Worm (Caenorhabditis elegans) whole organism, young adult: ENCODE results near the gene sec-15.

Source experiments
- B0019.2 ChIP-seq: fragments of 200-800 bp; sonication (Bioruptor generic); conservative IDR thresholded peaks from 2 replicates; pipeline ENCODE4 v1.3.6; 2022; ENCODE audit warnings: missing genetic modification reagents, missing genetic modification characterization, missing compliant biosample characterization
- B0261.1 ChIP-seq: sonication (generic microtip); optimal IDR thresholded peaks from 2 replicates; lab custom pipeline; 2016; ENCODE audit warnings: mild to moderate bottlenecking, missing genetic modification characterization, moderate library complexity, missing compliant biosample characterization
- F23B12.7 ChIP-seq: sonication (generic microtip); optimal IDR thresholded peaks from 2 replicates; lab custom pipeline; 2017; ENCODE audit warnings: missing genetic modification characterization, mild to moderate bottlenecking, missing compliant biosample characterization, antibody characterized with exemption, moderate library complexity; ENCODE audit not compliant: insufficient read depth
- F37B4.10 ChIP-seq: fragments of 200-800 bp; sonication (Bioruptor generic); IDR thresholded peaks from 2 replicates; pipeline ENCODE4 v1.3.6; 2022; ENCODE audit warnings: missing genetic modification characterization, missing compliant biosample characterization
- F52B5.7 ChIP-seq: sonication (generic microtip); optimal IDR thresholded peaks from 2 replicates; lab custom pipeline; 2016; ENCODE audit warnings: mild to moderate bottlenecking, missing genetic modification characterization, missing compliant biosample characterization
- F55B11.4 ChIP-seq: sonication (generic microtip); optimal IDR thresholded peaks from 2 replicates; lab custom pipeline; 2016; ENCODE audit warnings: missing compliant biosample characterization, missing genetic modification characterization, borderline replicate concordance; ENCODE audit not compliant: insufficient read depth
- K12H6.12 ChIP-seq: fragments of 200-800 bp; sonication (Bioruptor generic); optimal IDR thresholded peaks from 2 replicates; lab custom pipeline; 2018; ENCODE audit warnings: mild to moderate bottlenecking, missing genetic modification characterization, missing compliant biosample characterization
- Y53G8AR.9 ChIP-seq: fragments of 200-800 bp; sonication (Bioruptor generic); conservative IDR thresholded peaks from 2 replicates; pipeline ENCODE4 v1.3.6; 2022; ENCODE audit warnings: missing genetic modification reagents, missing genetic modification characterization, missing compliant biosample characterization
- Y67H2A.10 ChIP-seq: fragments of 200-800 bp; sonication (Bioruptor generic); conservative IDR thresholded peaks from 2 replicates; pipeline ENCODE4 v1.3.6; 2022; ENCODE audit warnings: missing genetic modification reagents, missing genetic modification characterization, missing compliant biosample characterization
- ZK185.1 ChIP-seq: sonication (generic microtip); optimal IDR thresholded peaks from 2 replicates; lab custom pipeline; 2016; ENCODE audit warnings: mild to moderate bottlenecking, missing genetic modification characterization, missing compliant biosample characterization; ENCODE audit not compliant: poor library complexity, severe bottlenecking
- aptf-2 ChIP-seq: fragments of 200-800 bp; sonication (Bioruptor generic); conservative IDR thresholded peaks from 2 replicates; pipeline ENCODE4 v1.3.6; 2022; ENCODE audit warnings: missing genetic modification reagents, missing genetic modification characterization, missing compliant biosample characterization
- aptf-3 ChIP-seq: fragments of 200-800 bp; sonication (Bioruptor generic); IDR thresholded peaks from 2 replicates; pipeline ENCODE4 v1.3.6; 2022; ENCODE audit warnings: missing genetic modification characterization, missing compliant biosample characterization
- atf-7 ChIP-seq: sonication (generic microtip); optimal IDR thresholded peaks from 2 replicates; lab custom pipeline; 2017; ENCODE audit warnings: mild to moderate bottlenecking, missing genetic modification characterization, missing compliant biosample characterization
- athp-1 ChIP-seq: sonication (generic microtip); optimal IDR thresholded peaks from 2 replicates; lab custom pipeline; 2017; ENCODE audit warnings: mild to moderate bottlenecking, missing genetic modification characterization, missing compliant biosample characterization
- attf-3 ChIP-seq: fragments of 200-800 bp; sonication (Bioruptor generic); conservative IDR thresholded peaks from 2 replicates; pipeline ENCODE4 v1.3.6; 2022; ENCODE audit warnings: missing genetic modification reagents, missing genetic modification characterization, missing compliant biosample characterization
- bed-2 ChIP-seq: fragments of 200-800 bp; sonication (Bioruptor generic); IDR thresholded peaks from 2 replicates; pipeline ENCODE4 v1.3.6; 2022; ENCODE audit warnings: missing genetic modification reagents, missing genetic modification characterization, missing compliant biosample characterization
- cebp-1 ChIP-seq, 2 experiments: fragments of 200-800 bp in 1 of 2; sonication (Bioruptor generic) in 1 of 2; sonication (generic microtip) in 1 of 2; IDR thresholded peaks in 1 of 2; optimal IDR thresholded peaks in 1 of 2; 2 replicates each; pipeline versions ENCODE4 v1.3.6 to Lab custom; 2017 to 2022; ENCODE audit warnings: missing compliant biosample characterization in 2 of 2, missing genetic modification characterization in 2 of 2, mild to moderate bottlenecking in 1 of 2, missing genetic modification reagents in 1 of 2, moderate library complexity in 1 of 2
- ceh-58 ChIP-seq: fragments of 200-800 bp; sonication (Bioruptor generic); IDR thresholded peaks from 2 replicates; pipeline ENCODE4 v1.3.6; 2022; ENCODE audit warnings: missing genetic modification characterization, missing compliant biosample characterization
- ceh-79 ChIP-seq: sonication (generic microtip); optimal IDR thresholded peaks from 2 replicates; lab custom pipeline; 2017; ENCODE audit warnings: mild to moderate bottlenecking, missing genetic modification characterization, missing compliant biosample characterization
- efl-1 ChIP-seq: fragments of 150-350 bp; optimal IDR thresholded peaks from 2 replicates; lab custom pipeline; 2014; ENCODE audit warnings: missing biosample characterization, missing genetic modification reagents, missing genetic modification characterization
- ekl-4 ChIP-seq: fragments of 200-800 bp; sonication (Bioruptor generic); IDR thresholded peaks from 2 replicates; pipeline ENCODE4 v1.3.6; 2022; ENCODE audit warnings: missing genetic modification reagents, missing genetic modification characterization, missing compliant biosample characterization
- ets-4 ChIP-seq: fragments of 200-800 bp; sonication (Bioruptor generic); optimal IDR thresholded peaks from 2 replicates; lab custom pipeline; 2018; ENCODE audit warnings: mild to moderate bottlenecking, missing genetic modification characterization, missing compliant biosample characterization
- gei-17 ChIP-seq: fragments of 200-800 bp; sonication (Bioruptor generic); optimal IDR thresholded peaks from 2 replicates; lab custom pipeline; 2018; ENCODE audit warnings: mild to moderate bottlenecking, missing genetic modification characterization, missing compliant biosample characterization
- hlh-12 ChIP-seq: sonication (generic microtip); optimal IDR thresholded peaks from 2 replicates; lab custom pipeline; 2016; ENCODE audit warnings: missing genetic modification characterization, missing compliant biosample characterization
- hlh-26 ChIP-seq: fragments of 200-800 bp; sonication (Bioruptor generic); conservative IDR thresholded peaks from 2 replicates; pipeline ENCODE4 v1.3.6; 2022; ENCODE audit warnings: missing genetic modification reagents, missing genetic modification characterization, missing compliant biosample characterization
- hrde-1 ChIP-seq: sonication (generic microtip); optimal IDR thresholded peaks from 2 replicates; lab custom pipeline; 2016; ENCODE audit warnings: missing genetic modification characterization, mild to moderate bottlenecking, missing compliant biosample characterization, moderate library complexity, missing genotype, missing genetic modification reagents, borderline replicate concordance
- hsf-1 ChIP-seq: fragments of 200-800 bp; sonication (Bioruptor generic); IDR thresholded peaks from 2 replicates; pipeline ENCODE4 v1.3.6; 2022; ENCODE audit warnings: missing genetic modification reagents, missing genetic modification characterization, missing compliant biosample characterization
- lag-1 ChIP-seq: fragments of 200-800 bp; sonication (Bioruptor generic); IDR thresholded peaks from 2 replicates; pipeline ENCODE4 v1.3.6; 2022; ENCODE audit warnings: missing genetic modification reagents, missing genetic modification characterization, missing compliant biosample characterization
- let-526 ChIP-seq: fragments of 200-800 bp; sonication (Bioruptor generic); IDR thresholded peaks from 2 replicates; pipeline ENCODE4 v1.3.6; 2022; ENCODE audit warnings: missing genetic modification reagents, missing genetic modification characterization, missing compliant biosample characterization
- lin-26 ChIP-seq: fragments of 200-800 bp; sonication (Bioruptor generic); IDR thresholded peaks from 2 replicates; pipeline ENCODE4 v1.3.6; 2022; ENCODE audit warnings: missing genetic modification reagents, missing genetic modification characterization, missing compliant biosample characterization
- lin-35 ChIP-seq, 3 experiments: fragments of 150-350 bp in 2 of 3; sonication (generic microtip) in 1 of 3; optimal IDR thresholded peaks; 2 replicates each; lab custom pipeline; 2014 to 2018; ENCODE audit warnings: missing biosample characterization in 3 of 3, missing genetic modification characterization in 3 of 3, missing genetic modification reagents in 3 of 3
- lin-54 ChIP-seq: fragments of 200-800 bp; sonication (Bioruptor generic); optimal IDR thresholded peaks from 2 replicates; lab custom pipeline; 2018; ENCODE audit warnings: mild to moderate bottlenecking, missing genetic modification characterization, missing compliant biosample characterization
- lsl-1 ChIP-seq: fragments of 200-800 bp; sonication (Bioruptor generic); optimal IDR thresholded peaks from 2 replicates; lab custom pipeline; 2018; ENCODE audit warnings: mild to moderate bottlenecking, missing genetic modification characterization, moderate library complexity, missing compliant biosample characterization
- madf-8 ChIP-seq: fragments of 200-800 bp; sonication (Bioruptor generic); conservative IDR thresholded peaks from 2 replicates; pipeline ENCODE4 v1.3.6; 2022; ENCODE audit warnings: missing genetic modification reagents, missing genetic modification characterization, missing compliant biosample characterization
- mcd-1 ChIP-seq: fragments of 200-800 bp; sonication (Bioruptor generic); IDR thresholded peaks from 2 replicates; pipeline ENCODE4 v1.3.6; 2022; ENCODE audit warnings: missing genetic modification reagents, missing genetic modification characterization, missing compliant biosample characterization
- mel-28 ChIP-seq: sonication (generic microtip); optimal IDR thresholded peaks from 2 replicates; lab custom pipeline; 2016; ENCODE audit warnings: borderline replicate concordance, mild to moderate bottlenecking, missing genetic modification characterization, missing compliant biosample characterization
- mxl-1 ChIP-seq: sonication (generic microtip); optimal IDR thresholded peaks from 2 replicates; lab custom pipeline; 2016; ENCODE audit warnings: missing genetic modification characterization, missing compliant biosample characterization
- pbrm-1 ChIP-seq: fragments of 200-800 bp; sonication (Bioruptor generic); IDR thresholded peaks from 2 replicates; pipeline ENCODE4 v1.3.6; 2022; ENCODE audit warnings: missing genetic modification reagents, missing genetic modification characterization, missing compliant biosample characterization
- rcor-1 ChIP-seq: fragments of 200-800 bp; sonication (Bioruptor generic); IDR thresholded peaks from 2 replicates; pipeline ENCODE4 v1.3.6; 2022; ENCODE audit warnings: missing genetic modification reagents, missing genetic modification characterization, missing compliant biosample characterization
- rec-8 ChIP-seq, 2 experiments: sonication (generic microtip); optimal IDR thresholded peaks; 2 replicates each; lab custom pipeline; 2016; ENCODE audit warnings: mild to moderate bottlenecking in 2 of 2, missing genetic modification characterization in 2 of 2, missing genetic modification reagents in 2 of 2, missing genotype in 2 of 2, missing biosample characterization in 1 of 2, missing compliant biosample characterization in 1 of 2, moderate library complexity in 1 of 2
- rpc-1 ChIP-seq, 2 experiments: fragments of 150-350 bp in 1 of 2; sonication (generic microtip) in 1 of 2; optimal IDR thresholded peaks; 2 replicates each; lab custom pipeline; 2014 to 2018; ENCODE audit warnings: missing biosample characterization in 1 of 2, missing genetic modification characterization in 1 of 2, missing genetic modification reagents in 1 of 2, missing genotype in 1 of 2
- sea-2 ChIP-seq: fragments of 200-800 bp; sonication (Bioruptor generic); IDR thresholded peaks from 2 replicates; pipeline ENCODE4 v1.3.6; 2022; ENCODE audit warnings: missing genetic modification characterization, missing compliant biosample characterization
- snpc-1.3 ChIP-seq: sonication (generic microtip); optimal IDR thresholded peaks from 2 replicates; lab custom pipeline; 2017; ENCODE audit warnings: missing genetic modification characterization, mild to moderate bottlenecking, missing compliant biosample characterization, antibody characterized with exemption, moderate library complexity, missing genotype, missing genetic modification reagents; ENCODE audit not compliant: insufficient read depth
- xnd-1 ChIP-seq: sonication (generic microtip); optimal IDR thresholded peaks from 2 replicates; lab custom pipeline; 2016; ENCODE audit warnings: missing genotype, missing genetic modification reagents, missing genetic modification characterization, missing compliant biosample characterization
- zfh-2 ChIP-seq: fragments of 200-800 bp; sonication (Bioruptor generic); conservative IDR thresholded peaks from 2 replicates; pipeline ENCODE4 v1.3.6; 2022; ENCODE audit warnings: missing genetic modification reagents, missing genetic modification characterization, missing compliant biosample characterization
- zim-3 ChIP-seq: sonication (generic microtip); optimal IDR thresholded peaks from 2 replicates; lab custom pipeline; 2017; ENCODE audit warnings: mild to moderate bottlenecking, missing genetic modification characterization, moderate library complexity, missing compliant biosample characterization
- ztf-3 ChIP-seq: fragments of 200-800 bp; sonication (Bioruptor generic); optimal IDR thresholded peaks from 2 replicates; lab custom pipeline; 2018; ENCODE audit warnings: mild to moderate bottlenecking, missing genetic modification characterization, missing compliant biosample characterization

Gene sec-15

DNA sequence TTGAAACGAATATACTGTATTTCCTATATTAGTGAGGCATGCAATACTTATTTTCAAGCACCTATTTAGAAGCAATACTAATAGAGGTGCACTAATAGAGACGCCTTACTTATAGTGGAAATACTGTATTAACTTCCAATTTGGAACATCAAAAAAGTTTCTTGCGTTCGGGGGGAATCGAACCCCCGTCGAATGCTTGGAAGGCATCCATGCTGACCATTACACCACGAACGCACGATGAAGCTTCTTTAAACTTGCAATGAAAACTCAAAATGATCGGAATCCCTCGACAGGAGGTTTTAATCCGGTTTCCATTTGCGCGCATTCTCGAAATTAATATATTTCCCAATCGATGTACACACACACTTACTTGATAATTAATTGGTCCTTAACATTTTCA lies 2.7 kb upstream of the sec-15 start (continued):
- TF ChIP-seq attf-3 (no peak), rcor-1 (no peak), ZK185.1 (tag; lab: Kevin White, UChicago) (peak; percentile 68), rec-8 (tag; optimal IDR thresholded peaks at IDR 0.05; lab: Kevin White, UChicago) (peak; percentile 23 to 65), mel-28 (no peak), mcd-1 (GFP tag; lab: Robert Waterston, UW) (no peak), sea-2 (GFP tag; lab: Robert Waterston, UW) (no peak), lin-35 (GFP tag; optimal IDR thresholded peaks at IDR 0.05; lab: Kevin White, UChicago) (no peak), xnd-1 (no peak), zfh-2 (GFP tag; lab: Robert Waterston, UW) (no peak), hrde-1 (tag; lab: Kevin White, UChicago) (no peak), rpc-1 (optimal IDR thresholded peaks at IDR 0.05; lab: Kevin White, UChicago) (peak; percentile 92), rpc-1 (tag; optimal IDR thresholded peaks at IDR 0.05; lab: Kevin White, UChicago) (peak; percentile 89), hlh-26 (GFP tag; lab: Robert Waterston, UW) (no peak), ceh-58 (no peak), F23B12.7 (no peak), hlh-12 (tag; lab: Kevin White, UChicago) (peak; percentile 49), Y53G8AR.9 (GFP tag; lab: Robert Waterston, UW) (no peak), K12H6.12 (no peak), Y67H2A.10 (GFP tag; lab: Robert Waterston, UW) (no peak), F37B4.10 (GFP tag; lab: Robert Waterston, UW) (no peak), cebp-1 (GFP tag; IDR thresholded peaks at IDR 0.05; lab: Robert Waterston, UW) (no peak), cebp-1 (tag; optimal IDR thresholded peaks at IDR 0.05; lab: Kevin White, UChicago) (peak; percentile 20), atf-7 (no peak), efl-1 (GFP tag; lab: Kevin White, UChicago) (no peak), ztf-3 (GFP tag; lab: Kevin White, UChicago) (no peak), pbrm-1 (peak; percentile 59; the same call in 1 of the 2 replicates), ekl-4 (GFP tag; lab: Robert Waterston, UW) (no peak), aptf-2 (no peak), madf-8 (no peak), ceh-79 (tag; lab: Kevin White, UChicago) (no peak), lin-26 (GFP tag; lab: Robert Waterston, UW) (peak; percentile 92), zim-3 (tag; lab: Kevin White, UChicago) (peak; percentile 15), lag-1 (no peak), mxl-1 (tag; lab: Kevin White, UChicago) (peak; percentile 26), snpc-1.3 (peak; percentile 30), hsf-1 (GFP tag; lab: Robert Waterston, UW) (no peak), gei-17 (GFP tag; lab: Kevin White, UChicago) (no peak), B0261.1 (tag; lab: Kevin White, UChicago) (peak; percentile 70), bed-2 (GFP tag; lab: Robert Waterston, UW) (no peak), lin-54 (no peak), lsl-1 (GFP tag; lab: Kevin White, UChicago) (no peak), aptf-3 (GFP tag; lab: Robert Waterston, UW) (no peak), ets-4 (GFP tag; lab: Kevin White, UChicago) (no peak), B0019.2 (GFP tag; lab: Robert Waterston, UW) (no peak), F52B5.7 (tag; lab: Kevin White, UChicago) (no peak), athp-1 (tag; lab: Kevin White, UChicago) (no peak), let-526 (no peak), F55B11.4 (no peak)
